Fruit fly (Drosophila melanogaster): Measurements from ENCODE around the gene pst.

pst gene

dm6 chr3L:7338786-7339185 is 21.3 kb downstream of the pst start:
- no peak for TF ChIP-seq CG12219 (GFP tag; optimal IDR thresholded peaks at IDR 0.05)
- no peak for TF ChIP-seq kay (GFP tag; optimal IDR thresholded peaks at IDR 0.05)
- no peak for TF ChIP-seq CG3726 (GFP tag; IDR thresholded peaks at IDR 0.05)
- TF ChIP-seq pzg (GFP tag; optimal IDR thresholded peaks at IDR 0.05) = no peak
- no peak for TF ChIP-seq ATbp (GFP tag; optimal IDR thresholded peaks at IDR 0.05)
- no peak for TF ChIP-seq dati (GFP tag; IDR thresholded peaks at IDR 0.05)
- no peak for TF ChIP-seq CG7357 (GFP tag; IDR thresholded peaks at IDR 0.05)
- TF ChIP-seq exex (tag; optimal IDR thresholded peaks at IDR 0.05) = no peak
- TF ChIP-seq CG11085 (GFP tag; IDR thresholded peaks at IDR 0.05) = no peak
- TF ChIP-seq CG17385 (GFP tag; optimal IDR thresholded peaks at IDR 0.05) = no peak
- TF ChIP-seq Atf6 (GFP tag; IDR thresholded peaks at IDR 0.05) = no peak
- peak; percentile 43; the same call in 1 of the 2 replicates for TF ChIP-seq Rfx (GFP tag; IDR thresholded peaks at IDR 0.05)
- TF ChIP-seq CG32532 (GFP tag; IDR thresholded peaks at IDR 0.05) = no peak
- no peak for TF ChIP-seq ab (GFP tag; optimal IDR thresholded peaks at IDR 0.05)
- no peak for TF ChIP-seq slou (GFP tag; optimal IDR thresholded peaks at IDR 0.05)
- no peak for TF ChIP-seq CG6689 (GFP tag; IDR thresholded peaks at IDR 0.05)
- 0 out of 2 replicates have a peak, but pooled peaks have one; percentile 16 for TF ChIP-seq CG11247 (GFP tag; IDR thresholded peaks at IDR 0.05)
- TF ChIP-seq sob (GFP tag; IDR thresholded peaks at IDR 0.05) = peak; percentile 12; the same call in 1 of the 2 replicates
- no peak for TF ChIP-seq CrebB (tag; optimal IDR thresholded peaks at IDR 0.05)
- TF ChIP-seq ap (GFP tag; IDR thresholded peaks at IDR 0.05) = no peak
- peak; percentile 40; the same call in 1 of the 2 replicates for TF ChIP-seq CG9932 (GFP tag; IDR thresholded peaks at IDR 0.05)
- no peak for TF ChIP-seq CG17612 (GFP tag; IDR thresholded peaks at IDR 0.05)
- no peak for TF ChIP-seq Poxn (GFP tag; IDR thresholded peaks at IDR 0.05)
- no peak for TF ChIP-seq CG13624 (GFP tag; optimal IDR thresholded peaks at IDR 0.05)
- TF ChIP-seq HHEX (GFP tag; optimal IDR thresholded peaks at IDR 0.05) = no peak
- no peak for TF ChIP-seq Dref (GFP tag; IDR thresholded peaks at IDR 0.05)
- TF ChIP-seq CG18764 (GFP tag; optimal IDR thresholded peaks at IDR 0.05) = no peak
- no peak for TF ChIP-seq bcd (GFP tag; optimal IDR thresholded peaks at IDR 0.05)
- TF ChIP-seq CG34422 (GFP tag; IDR thresholded peaks at IDR 0.05) = no peak
- no peak for TF ChIP-seq gce (GFP tag; IDR thresholded peaks at IDR 0.05)
- TF ChIP-seq YL-1 (GFP tag; optimal IDR thresholded peaks at IDR 0.05) = no peak
- TF ChIP-seq Nf-YC (tag; optimal IDR thresholded peaks at IDR 0.05) = no peak
- TF ChIP-seq CkIIα-i1 (GFP tag; IDR thresholded peaks at IDR 0.05) = no peak
- no peak for TF ChIP-seq Sin3A (optimal IDR thresholded peaks at IDR 0.05)
- no peak for TF ChIP-seq HLH54F (GFP tag; optimal IDR thresholded peaks at IDR 0.05)
- no peak for TF ChIP-seq Side (GFP tag; optimal IDR thresholded peaks at IDR 0.05)
- peak; percentile 88 for TF ChIP-seq CG10267 (tag; optimal IDR thresholded peaks at IDR 0.05)
- TF ChIP-seq Med (GFP tag) = peak; percentile 84
- no peak for TF ChIP-seq CG11560 (tag; IDR thresholded peaks at IDR 0.05)
- TF ChIP-seq fru (optimal IDR thresholded peaks at IDR 0.05) = no peak
- no peak for TF ChIP-seq jing (GFP tag; optimal IDR thresholded peaks at IDR 0.05)
- peak; percentile 36; the same call in 1 of the 2 replicates for TF ChIP-seq NFAT (GFP tag; IDR thresholded peaks at IDR 0.05)
- TF ChIP-seq dmrt99B (tag; optimal IDR thresholded peaks at IDR 0.05) = no peak
- no peak for TF ChIP-seq hth (optimal IDR thresholded peaks at IDR 0.05)
- TF ChIP-seq gsb-n (tag; optimal IDR thresholded peaks at IDR 0.05) = no peak
- peak; percentile 27; the same call in 1 of the 2 replicates for TF ChIP-seq bbx (GFP tag; IDR thresholded peaks at IDR 0.05; ENCODE audit: partially characterized antibody)
- no peak for TF ChIP-seq H2.0 (GFP tag; IDR thresholded peaks at IDR 0.05)
- TF ChIP-seq ash1 (GFP tag; optimal IDR thresholded peaks at IDR 0.05) = no peak
- TF ChIP-seq CG34224 (GFP tag; IDR thresholded peaks at IDR 0.05; ENCODE audit: partially characterized antibody) = no peak
- TF ChIP-seq dmrt11E (tag; optimal IDR thresholded peaks at IDR 0.05) = no peak
- TF ChIP-seq Bgb (GFP tag; IDR thresholded peaks at IDR 0.05; ENCODE audit: partially characterized antibody) = no peak
- no peak for TF ChIP-seq CG17829 (tag; optimal IDR thresholded peaks at IDR 0.05)
- no peak for TF ChIP-seq Neu2 (GFP tag; optimal IDR thresholded peaks at IDR 0.05; ENCODE audit: borderline replicate concordance)

All from whole organism, embryonic.